Worm (Caenorhabditis elegans) whole organism, late embryonic: ENCODE measurements around the gene ida-1.

Experiments
- C08G9.2 ChIP-seq: sonication (generic microtip); optimal IDR thresholded peaks from 2 replicates; lab custom pipeline; 2016; ENCODE audit warnings: mild to moderate bottlenecking, missing genetic modification characterization, moderate library complexity, missing compliant biosample characterization
- C38D4.7 ChIP-seq: fragments of 200-800 bp; sonication (Bioruptor generic); optimal IDR thresholded peaks from 2 replicates; lab custom pipeline; 2018; ENCODE audit warnings: mild to moderate bottlenecking, missing genetic modification characterization, moderate library complexity, missing compliant biosample characterization
- F13H6.1 ChIP-seq: sonication (generic microtip); optimal IDR thresholded peaks from 2 replicates; lab custom pipeline; 2016; ENCODE audit warnings: missing genetic modification characterization, missing compliant biosample characterization
- K02D7.2 ChIP-seq: sonication (generic microtip); optimal IDR thresholded peaks from 2 replicates; lab custom pipeline; 2017; ENCODE audit warnings: mild to moderate bottlenecking, missing genetic modification characterization, missing compliant biosample characterization
- K09A11.1 ChIP-seq: sonication (generic microtip); optimal IDR thresholded peaks from 2 replicates; lab custom pipeline; 2017; ENCODE audit warnings: antibody characterized with exemption, mild to moderate bottlenecking, missing genetic modification characterization, missing compliant biosample characterization; ENCODE audit not compliant: insufficient read depth
- T23F11.4 ChIP-seq: fragments of 200-800 bp; sonication (Bioruptor generic); optimal IDR thresholded peaks from 2 replicates; lab custom pipeline; 2018; ENCODE audit warnings: mild to moderate bottlenecking, missing genetic modification characterization, missing compliant biosample characterization
- Y22D7AL.16 ChIP-seq: sonication (generic microtip); optimal IDR thresholded peaks from 2 replicates; lab custom pipeline; 2016; ENCODE audit warnings: missing genetic modification characterization, missing compliant biosample characterization
- ahr-1 ChIP-seq: sonication (generic microtip); optimal IDR thresholded peaks from 2 replicates; lab custom pipeline; 2016; ENCODE audit warnings: missing genetic modification characterization, missing compliant biosample characterization
- ama-1 ChIP-seq: fragments of 150-350 bp; optimal IDR thresholded peaks from 2 replicates; lab custom pipeline; 2014
- ceh-14 ChIP-seq: sonication (generic microtip); optimal IDR thresholded peaks from 2 replicates; lab custom pipeline; 2016; ENCODE audit warnings: missing genotype, missing genetic modification characterization, missing compliant biosample characterization
- ceh-18 ChIP-seq: sonication (generic microtip); optimal IDR thresholded peaks from 2 replicates; lab custom pipeline; 2016; ENCODE audit warnings: missing genetic modification characterization, missing compliant biosample characterization
- ceh-2 ChIP-seq: sonication (generic microtip); optimal IDR thresholded peaks from 2 replicates; lab custom pipeline; 2016; ENCODE audit warnings: missing genotype, missing genetic modification characterization, missing compliant biosample characterization
- ceh-22 ChIP-seq: sonication (generic microtip); optimal IDR thresholded peaks from 2 replicates; lab custom pipeline; 2017; ENCODE audit warnings: missing biosample characterization, missing genetic modification characterization
- ceh-24 ChIP-seq: sonication (generic microtip); optimal IDR thresholded peaks from 2 replicates; lab custom pipeline; 2016; ENCODE audit warnings: mild to moderate bottlenecking, missing genetic modification characterization, missing compliant biosample characterization
- ceh-30 ChIP-seq: fragments of 150-350 bp; optimal IDR thresholded peaks from 2 replicates; lab custom pipeline; 2014; ENCODE audit warnings: missing biosample characterization, missing genetic modification characterization
- ceh-31 ChIP-seq: sonication (generic microtip); optimal IDR thresholded peaks from 2 replicates; lab custom pipeline; 2016; ENCODE audit warnings: missing genetic modification characterization, missing compliant biosample characterization
- ceh-34 ChIP-seq: sonication (generic microtip); optimal IDR thresholded peaks from 2 replicates; lab custom pipeline; 2016; ENCODE audit warnings: mild to moderate bottlenecking, missing genetic modification characterization, missing compliant biosample characterization
- ceh-48 ChIP-seq: sonication (generic microtip); optimal IDR thresholded peaks from 2 replicates; lab custom pipeline; 2016; ENCODE audit warnings: missing genetic modification characterization, inconsistent platforms, missing compliant biosample characterization
- che-1 ChIP-seq: sonication (generic microtip); optimal IDR thresholded peaks from 2 replicates; lab custom pipeline; 2016; ENCODE audit warnings: mild to moderate bottlenecking, missing genetic modification characterization, missing compliant biosample characterization
- dmd-4 ChIP-seq: sonication (generic microtip); optimal IDR thresholded peaks from 2 replicates; lab custom pipeline; 2016; ENCODE audit warnings: borderline replicate concordance, missing genetic modification characterization, missing compliant biosample characterization
- dve-1 ChIP-seq: sonication (generic microtip); optimal IDR thresholded peaks from 2 replicates; lab custom pipeline; 2017; ENCODE audit warnings: antibody characterized with exemption, mild to moderate bottlenecking, missing genetic modification characterization, missing compliant biosample characterization
- elt-2 ChIP-seq: sonication (generic microtip); optimal IDR thresholded peaks from 2 replicates; lab custom pipeline; 2016; ENCODE audit warnings: missing genetic modification reagents, missing genetic modification characterization, missing compliant biosample characterization
- elt-4 ChIP-seq: sonication (generic microtip); optimal IDR thresholded peaks from 2 replicates; lab custom pipeline; 2016; ENCODE audit warnings: missing genetic modification characterization, missing compliant biosample characterization
- ets-4 ChIP-seq: sonication (generic microtip); optimal IDR thresholded peaks from 2 replicates; lab custom pipeline; 2016; ENCODE audit warnings: missing genetic modification characterization, missing compliant biosample characterization
- eyg-1 ChIP-seq: sonication (generic microtip); optimal IDR thresholded peaks from 2 replicates; lab custom pipeline; 2016; ENCODE audit warnings: missing genotype, missing genetic modification characterization, missing compliant biosample characterization
- fax-1 ChIP-seq: sonication (generic microtip); optimal IDR thresholded peaks from 2 replicates; lab custom pipeline; 2016; ENCODE audit warnings: missing genotype, missing genetic modification characterization, missing compliant biosample characterization
- fkh-10 ChIP-seq: fragments of 150-350 bp; optimal IDR thresholded peaks from 2 replicates; lab custom pipeline; 2014; ENCODE audit warnings: missing biosample characterization, missing genetic modification reagents, missing genetic modification characterization
- gmeb-2 ChIP-seq: sonication (generic microtip); optimal IDR thresholded peaks from 2 replicates; lab custom pipeline; 2016; ENCODE audit warnings: missing genetic modification characterization, inconsistent platforms, missing compliant biosample characterization
- hlh-13 ChIP-seq: fragments of 200-800 bp; sonication (Bioruptor generic); optimal IDR thresholded peaks from 2 replicates; lab custom pipeline; 2018; ENCODE audit warnings: mild to moderate bottlenecking, missing genetic modification characterization, missing compliant biosample characterization
- hlh-15 ChIP-seq: sonication (generic microtip); optimal IDR thresholded peaks from 2 replicates; lab custom pipeline; 2016; ENCODE audit warnings: missing genetic modification characterization, missing compliant biosample characterization
- hlh-6 ChIP-seq: sonication (generic microtip); optimal IDR thresholded peaks from 2 replicates; lab custom pipeline; 2016; ENCODE audit warnings: missing genotype, missing genetic modification characterization, missing compliant biosample characterization
- hlh-8 ChIP-seq: sonication (generic microtip); optimal IDR thresholded peaks from 2 replicates; lab custom pipeline; 2016; ENCODE audit warnings: missing genotype, missing genetic modification characterization, missing compliant biosample characterization
- lim-6 ChIP-seq: sonication (generic microtip); optimal IDR thresholded peaks from 2 replicates; lab custom pipeline; 2016; ENCODE audit warnings: missing genetic modification characterization, missing compliant biosample characterization
- madf-2 ChIP-seq: sonication (generic microtip); optimal IDR thresholded peaks from 2 replicates; lab custom pipeline; 2017; ENCODE audit warnings: missing genetic modification characterization, missing compliant biosample characterization
- nfya-1 ChIP-seq: sonication (generic microtip); optimal IDR thresholded peaks from 2 replicates; lab custom pipeline; 2017; ENCODE audit warnings: missing genetic modification characterization, mild to moderate bottlenecking, missing compliant biosample characterization, antibody characterized with exemption, moderate library complexity
- nhr-232 ChIP-seq: sonication (generic microtip); optimal IDR thresholded peaks from 2 replicates; lab custom pipeline; 2016; ENCODE audit warnings: missing genetic modification characterization, missing compliant biosample characterization
- npax-4 ChIP-seq: sonication (generic microtip); optimal IDR thresholded peaks from 2 replicates; lab custom pipeline; 2016; ENCODE audit warnings: missing genetic modification characterization, missing compliant biosample characterization
- odd-2 ChIP-seq: sonication (generic microtip); optimal IDR thresholded peaks from 2 replicates; lab custom pipeline; 2017; ENCODE audit warnings: antibody characterized with exemption, mild to moderate bottlenecking, missing genetic modification characterization, missing compliant biosample characterization
- pat-9 ChIP-seq: fragments of 200-800 bp; sonication (Bioruptor generic); optimal IDR thresholded peaks from 2 replicates; lab custom pipeline; 2018; ENCODE audit warnings: mild to moderate bottlenecking, missing genetic modification characterization, moderate library complexity, missing compliant biosample characterization
- pax-1 ChIP-seq: fragments of 150-350 bp; optimal IDR thresholded peaks from 2 replicates; lab custom pipeline; 2014; ENCODE audit warnings: missing biosample characterization, missing genetic modification characterization
- pha-2 ChIP-seq: sonication (generic microtip); optimal IDR thresholded peaks from 2 replicates; lab custom pipeline; 2017; ENCODE audit warnings: mild to moderate bottlenecking, missing genetic modification characterization, missing compliant biosample characterization
- pha-4 ChIP-seq: fragments of 150-350 bp; optimal IDR thresholded peaks from 2 replicates; lab custom pipeline; 2018; ENCODE audit warnings: missing biosample characterization, missing genetic modification reagents, missing genetic modification characterization
- pros-1 ChIP-seq: fragments of 150-350 bp; optimal IDR thresholded peaks from 2 replicates; lab custom pipeline; 2014; ENCODE audit warnings: missing biosample characterization, missing genetic modification reagents, missing genetic modification characterization
- sdc-2 ChIP-seq: sonication (generic microtip); optimal IDR thresholded peaks from 2 replicates; lab custom pipeline; 2016; ENCODE audit warnings: missing genotype, missing genetic modification characterization, missing compliant biosample characterization
- sox-4 ChIP-seq: sonication (generic microtip); optimal IDR thresholded peaks from 2 replicates; lab custom pipeline; 2017; ENCODE audit warnings: mild to moderate bottlenecking, missing genetic modification characterization, inconsistent platforms, missing compliant biosample characterization
- tbx-2 ChIP-seq: sonication (generic microtip); optimal IDR thresholded peaks from 2 replicates; lab custom pipeline; 2016; ENCODE audit warnings: missing genetic modification characterization, missing compliant biosample characterization
- tbx-7 ChIP-seq: sonication (generic microtip); optimal IDR thresholded peaks from 2 replicates; lab custom pipeline; 2016; ENCODE audit warnings: missing genotype, missing genetic modification characterization, missing compliant biosample characterization
- ttx-3 ChIP-seq: sonication (generic microtip); optimal IDR thresholded peaks from 2 replicates; lab custom pipeline; 2016; ENCODE audit warnings: missing genetic modification reagents, missing genetic modification characterization, missing compliant biosample characterization
- unc-3 ChIP-seq, 2 experiments: fragments of 200-800 bp in 1 of 2; sonication (Bioruptor generic) in 1 of 2; sonication (generic microtip) in 1 of 2; conservative IDR thresholded peaks in 1 of 2; optimal IDR thresholded peaks in 1 of 2; 2 replicates each; pipeline versions ENCODE4 v1.3.6 to Lab custom; 2016 to 2022; ENCODE audit warnings: missing compliant biosample characterization in 2 of 2, missing genetic modification characterization in 2 of 2, missing genetic modification reagents in 1 of 2
- unc-55 ChIP-seq: sonication (generic microtip); optimal IDR thresholded peaks from 2 replicates; lab custom pipeline; 2017; ENCODE audit warnings: missing biosample characterization, missing genetic modification reagents, missing genetic modification characterization
- unc-86 ChIP-seq: sonication (generic microtip); optimal IDR thresholded peaks from 2 replicates; lab custom pipeline; 2016; ENCODE audit warnings: missing genetic modification characterization, missing compliant biosample characterization
- ztf-16 ChIP-seq: sonication (generic microtip); optimal IDR thresholded peaks from 2 replicates; lab custom pipeline; 2017; ENCODE audit warnings: missing genetic modification characterization, missing compliant biosample characterization

The ida-1 gene

DNA sequence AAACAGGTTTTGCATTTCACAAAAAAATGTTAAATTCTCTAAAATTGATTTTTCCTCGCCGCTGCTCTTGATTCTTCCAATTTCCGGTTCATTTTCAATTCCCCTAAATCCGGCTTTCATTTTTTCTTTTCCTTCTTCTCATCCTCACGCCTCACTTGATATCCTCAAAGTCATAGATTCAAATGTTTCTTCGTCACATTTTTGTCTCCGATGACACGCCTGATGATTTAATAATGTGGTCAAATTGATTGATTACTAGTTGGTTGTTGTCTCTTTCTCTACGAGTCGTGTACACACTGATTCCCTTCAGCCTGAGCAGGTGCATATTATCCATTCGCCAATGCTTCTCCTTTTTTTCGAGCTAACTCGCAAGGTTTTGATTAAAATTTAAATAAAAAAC lies 33.9 kb upstream of the ida-1 start:
- TF ChIP-seq eyg-1 (no peak), unc-55 (GFP tag; lab: Kevin White, UChicago) (peak; percentile 72), nfya-1 (peak; percentile 3), Y22D7AL.16 (tag; lab: Kevin White, UChicago) (no peak)

DNA sequence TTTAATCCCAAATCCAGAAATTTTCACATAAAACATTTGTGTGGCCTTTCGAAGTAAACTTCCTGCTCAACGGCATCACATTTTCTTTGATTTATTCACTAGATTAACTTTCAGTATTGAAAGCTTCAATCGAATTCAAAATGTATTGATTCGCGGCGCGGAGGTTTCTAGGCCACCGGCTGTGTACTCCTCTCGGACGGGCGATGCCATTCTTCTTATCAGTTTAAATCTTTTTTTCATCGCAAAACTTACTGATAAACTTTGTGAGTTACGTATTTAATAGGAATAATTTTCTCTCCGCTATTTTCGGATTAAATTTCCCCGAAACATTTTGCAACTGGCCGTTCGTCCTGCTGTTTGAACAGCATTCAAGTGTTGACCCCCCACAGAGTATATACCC lies 33.5 kb upstream of the ida-1 start:
- TF ChIP-seq ceh-24 (no peak), elt-4 (tag; lab: Kevin White, UChicago) (no peak), ceh-14 (peak; percentile 23), ceh-18 (tag; lab: Kevin White, UChicago) (no peak), elt-2 (peak; percentile 87), F13H6.1 (tag; lab: Kevin White, UChicago) (no peak), hlh-13 (GFP tag; lab: Kevin White, UChicago) (no peak), unc-86 (tag; lab: Kevin White, UChicago) (no peak), K09A11.1 (tag; lab: Kevin White, UChicago) (no peak), ets-4 (tag; lab: Kevin White, UChicago) (peak; percentile 94), odd-2 (no peak), ahr-1 (tag; lab: Kevin White, UChicago) (no peak), fkh-10 (no peak), ama-1 (lab: Kevin White, UChicago) (no peak), nfya-1 (no peak), che-1 (tag; lab: Kevin White, UChicago) (no peak), tbx-7 (tag; lab: Kevin White, UChicago) (no peak), gmeb-2 (no peak), pros-1 (tag; lab: Kevin White, UChicago) (no peak), hlh-6 (tag; lab: Kevin White, UChicago) (no peak), T23F11.4 (GFP tag; lab: Kevin White, UChicago) (no peak), pha-2 (peak; percentile 22), pax-1 (tag; lab: Kevin White, UChicago) (no peak), ceh-31 (tag; lab: Kevin White, UChicago) (peak; percentile 60), sox-4 (tag; lab: Kevin White, UChicago) (no peak), hlh-15 (no peak), C38D4.7 (GFP tag; lab: Kevin White, UChicago) (no peak), dmd-4 (tag; lab: Kevin White, UChicago) (no peak), fax-1 (no peak), pha-4 (tag; lab: Kevin White, UChicago) (no peak), K02D7.2 (tag; lab: Kevin White, UChicago) (no peak), ztf-16 (tag; lab: Kevin White, UChicago) (no peak), hlh-8 (peak; percentile 4), Y22D7AL.16 (tag; lab: Kevin White, UChicago) (no peak), C08G9.2 (tag; lab: Kevin White, UChicago) (peak; percentile 85), unc-55 (GFP tag; lab: Kevin White, UChicago) (no peak), sdc-2 (tag; lab: Kevin White, UChicago) (peak; percentile 16), dve-1 (tag; lab: Kevin White, UChicago) (no peak), ceh-2 (tag; lab: Kevin White, UChicago) (no peak), ttx-3 (tag; lab: Kevin White, UChicago) (no peak), pat-9 (tag; lab: Kevin White, UChicago) (no peak), ceh-48 (tag; lab: Kevin White, UChicago) (peak; percentile 47), unc-3 (GFP tag; conservative IDR thresholded peaks at IDR 0.05; lab: Robert Waterston, UW) (no peak), unc-3 (tag; optimal IDR thresholded peaks at IDR 0.05; lab: Kevin White, UChicago) (no peak), npax-4 (no peak), ceh-34 (tag; lab: Kevin White, UChicago) (no peak), madf-2 (tag; lab: Kevin White, UChicago) (no peak), ceh-22 (no peak), nhr-232 (tag; lab: Kevin White, UChicago) (no peak), lim-6 (tag; lab: Kevin White, UChicago) (no peak), tbx-2 (tag; lab: Kevin White, UChicago) (peak; percentile 8), ceh-30 (tag; lab: Kevin White, UChicago) (no peak)
